Worm (Caenorhabditis elegans): Measurements from ENCODE around the gene tmed-1.

tmed-1 gene

ce11 chrIV:12051049-12051792 is 26.7 kb downstream of the tmed-1 start, which contains the start of the genes bre-5 and spt-5:
Gene bre-5 (minus strand): TSS chrIV:12051215.
Gene spt-5 (plus strand): TSS chrIV:12051491.
- TF ChIP-seq unc-62 (GFP tag; optimal IDR thresholded peaks at IDR 0.05) = no peak

ce11 chrIV:12047552-12048347 is 30.2 kb downstream of the tmed-1 start, which contains the start of gene T12G3.4:
Gene T12G3.4 (plus strand): TSS chrIV:12048256.
- TF ChIP-seq unc-62 (GFP tag; optimal IDR thresholded peaks at IDR 0.05) = no peak

DNA sequence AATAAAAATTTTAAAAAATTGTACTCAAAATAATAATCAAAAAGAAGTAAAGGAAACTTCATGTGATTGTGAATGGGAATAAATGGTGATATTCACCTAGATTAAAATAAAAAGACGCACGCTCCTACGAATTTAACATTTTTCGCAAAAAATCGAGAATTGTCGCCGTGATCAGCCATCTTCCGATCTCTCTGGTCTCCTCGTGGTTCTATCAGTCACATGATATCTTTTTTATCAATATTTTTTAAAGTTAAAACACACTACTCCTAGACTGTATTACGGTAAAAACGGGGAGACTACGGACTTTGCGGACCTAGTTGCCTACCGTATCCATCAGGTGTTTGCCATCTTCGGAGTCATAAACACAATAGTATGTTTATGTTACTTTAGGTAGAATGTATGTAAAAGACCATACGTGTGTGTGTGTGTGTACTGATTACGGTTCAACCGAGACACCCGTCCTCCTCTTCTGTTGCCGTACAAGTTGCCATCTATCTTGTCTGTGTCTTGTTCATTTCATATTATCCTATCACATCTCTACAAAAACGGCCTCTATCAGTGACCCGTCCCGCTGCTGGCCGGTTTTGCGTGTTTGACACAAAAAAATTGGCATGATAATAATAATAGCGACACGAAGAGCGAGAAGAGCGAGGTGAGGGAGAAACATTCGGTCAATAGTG is 31.3 kb downstream of the tmed-1 start, which contains the start of gene T12G3.2:
Gene T12G3.2 (minus strand): TSS at position 444 of the 680 bp plus-strand sequence.
- TF ChIP-seq unc-62 (GFP tag; optimal IDR thresholded peaks at IDR 0.05) = no peak

- TF ChIP-seq unc-62 (GFP tag; optimal IDR thresholded peaks at IDR 0.05) = no peak
Observed at ce11 chrIV:12044844-12045738, 32.9 kb downstream of the tmed-1 start.

DNA sequence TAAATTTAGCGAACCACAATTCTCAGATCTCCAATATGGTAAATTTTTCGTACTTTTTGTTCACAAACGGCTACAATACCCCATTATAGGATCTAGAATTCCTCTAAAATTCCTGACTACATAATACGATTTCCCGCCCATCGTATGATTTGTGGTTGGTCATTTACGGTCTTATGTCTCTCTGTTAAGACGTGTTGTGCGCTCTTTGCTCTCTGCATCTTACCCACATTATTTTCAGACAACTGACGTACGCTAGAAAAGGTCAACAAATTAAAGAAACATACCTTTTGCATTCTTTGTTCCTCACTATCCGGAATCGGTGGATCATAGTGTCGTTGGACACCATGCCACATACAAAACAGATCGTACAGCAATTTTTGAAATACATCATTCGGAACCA is 34.9 kb downstream of the tmed-1 start:
- TF ChIP-seq unc-62 (GFP tag; optimal IDR thresholded peaks at IDR 0.05) = no peak

- TF ChIP-seq unc-62 (GFP tag; optimal IDR thresholded peaks at IDR 0.05) = no peak
Observed at ce11 chrIV:12040431-12040830, 37.5 kb downstream of the tmed-1 start.

DNA sequence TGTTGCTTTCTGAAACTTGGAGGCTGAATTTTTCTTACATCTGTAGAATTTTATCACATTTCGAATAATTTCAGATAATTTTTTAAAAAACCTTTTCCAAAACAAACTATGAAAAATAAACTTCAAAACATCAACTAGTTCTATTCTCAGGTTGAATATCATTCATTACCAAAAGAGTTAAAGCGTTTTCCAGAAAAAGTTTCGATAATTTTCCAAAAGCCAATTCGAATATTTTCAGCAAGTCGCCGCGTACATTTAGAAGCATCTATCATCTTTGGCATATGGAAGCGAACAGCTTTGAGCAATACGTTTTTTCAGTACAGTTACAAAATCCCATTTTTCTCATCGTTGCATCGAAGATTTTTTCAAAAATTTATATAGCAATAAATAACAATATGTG is 41.0 kb downstream of the tmed-1 start:
- no peak for TF ChIP-seq unc-62 (GFP tag; optimal IDR thresholded peaks at IDR 0.05)

- TF ChIP-seq unc-62 (GFP tag; optimal IDR thresholded peaks at IDR 0.05) = no peak
Observed at ce11 chrIV:12035422-12035821, 42.5 kb downstream of the tmed-1 start.

- TF ChIP-seq unc-62 (GFP tag; optimal IDR thresholded peaks at IDR 0.05) = no peak
Observed at ce11 chrIV:12034776-12035175, 43.2 kb downstream of the tmed-1 start.

ce11 chrIV:12033985-12034384 is 44.0 kb downstream of the tmed-1 start, which contains the start of gene sqst-1:
Gene sqst-1 (plus strand): TSS chrIV:12034282.
- TF ChIP-seq unc-62 (GFP tag; optimal IDR thresholded peaks at IDR 0.05) = no peak

DNA sequence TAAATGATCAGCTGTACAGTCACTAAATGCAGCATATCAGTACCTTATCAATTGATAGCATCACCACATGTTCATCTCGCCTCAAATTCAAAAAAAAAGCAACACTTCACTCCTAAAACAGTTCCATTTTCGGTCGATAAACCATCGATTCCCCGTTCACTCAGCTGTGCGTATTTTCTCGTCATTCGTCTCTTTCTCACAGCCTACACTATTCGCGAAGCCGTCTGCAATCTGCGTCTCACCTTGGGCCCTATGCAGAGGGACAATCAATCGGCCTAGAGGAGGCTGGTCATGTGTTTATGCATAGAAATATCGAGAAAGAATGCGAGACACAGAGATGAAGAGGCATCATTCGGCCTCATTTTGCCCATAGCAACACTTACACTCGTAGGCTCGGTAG is 45.6 kb downstream of the tmed-1 start:
- TF ChIP-seq unc-62 (GFP tag; optimal IDR thresholded peaks at IDR 0.05) = no peak

- TF ChIP-seq unc-62 (GFP tag; optimal IDR thresholded peaks at IDR 0.05) = no peak
Observed at ce11 chrIV:12031003-12031402, 47.0 kb downstream of the tmed-1 start, which contains the start of the genes T12G3.6 and mrpl-51. Gene T12G3.6 (minus strand): TSS chrIV:12031271. Gene mrpl-51 (plus strand): TSS chrIV:12031324.

- no peak for TF ChIP-seq unc-62 (GFP tag; optimal IDR thresholded peaks at IDR 0.05)
Observed at ce11 chrIV:12029722-12030182, 48.2 kb downstream of the tmed-1 start, which contains the start of gene T12G3.11. Gene T12G3.11 (minus strand): TSS chrIV:12029772.

DNA sequence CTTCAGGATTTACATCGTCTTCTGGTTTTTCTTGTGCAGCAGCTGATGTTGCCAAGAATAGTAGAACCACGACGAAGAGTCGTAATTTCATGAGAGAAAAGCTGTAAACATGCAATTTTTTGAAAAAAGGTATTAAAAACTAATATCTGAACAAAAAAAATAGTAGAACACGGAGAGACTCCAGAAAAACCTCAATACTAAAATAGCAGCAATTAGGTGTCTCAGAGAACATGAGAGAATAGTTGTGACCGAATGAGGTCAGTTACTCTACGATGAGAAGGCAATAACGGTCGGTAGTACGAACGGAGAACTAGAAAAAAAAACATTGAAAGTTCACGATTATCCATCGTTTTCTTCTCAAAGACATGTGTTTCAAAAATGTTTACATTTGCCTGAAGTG is 48.9 kb downstream of the tmed-1 start, which contains the start of gene tgn-38:
Gene tgn-38 (minus strand): TSS at position 101 of the 400 bp plus-strand sequence.
- no peak for TF ChIP-seq unc-62 (GFP tag; optimal IDR thresholded peaks at IDR 0.05)
